Fruit fly (Drosophila melanogaster) whole organism, embryonic: Measurements from ENCODE around the gene CG12560.

ENCODE experiments used
- ATbp ChIP-seq: fragments of 200-800 bp; sonication (Bioruptor generic); optimal IDR thresholded peaks from 2 replicates; lab custom pipeline; 2017; ENCODE audit warnings: missing biosample characterization, mild to moderate bottlenecking, missing genetic modification characterization, missing genetic modification reagents
- CG10565 ChIP-seq: fragments of 200-800 bp; sonication (Bioruptor generic); optimal IDR thresholded peaks from 3 replicates; lab custom pipeline; 2016; ENCODE audit warnings: missing biosample characterization, mild to moderate bottlenecking, missing genetic modification characterization
- CG12744 ChIP-seq: fragments of 200-800 bp; sonication (Bioruptor generic); optimal IDR thresholded peaks from 2 replicates; lab custom pipeline; 2016; ENCODE audit warnings: missing biosample characterization, missing genetic modification characterization
- CG13287 ChIP-seq: fragments of 200-800 bp; sonication (Bioruptor generic); IDR thresholded peaks from 2 replicates; pipeline ENCODE4 v1.3.6; 2022; ENCODE audit warnings: missing biosample characterization, missing genetic modification characterization; ENCODE audit not compliant: partially characterized antibody
- CG13624 ChIP-seq: fragments of 200-800 bp; sonication (Bioruptor generic); optimal IDR thresholded peaks from 2 replicates; lab custom pipeline; 2016; ENCODE audit warnings: missing biosample characterization, missing genetic modification characterization
- CG14441 ChIP-seq: fragments of 200-800 bp; sonication (Bioruptor generic); IDR thresholded peaks from 2 replicates; pipeline ENCODE4 v1.3.6; 2022; ENCODE audit warnings: missing biosample characterization, missing genetic modification characterization
- CG14860 ChIP-seq: fragments of 200-800 bp; sonication (Bioruptor generic); IDR thresholded peaks from 3 replicates; pipeline ENCODE4 v1.3.6; 2022; ENCODE audit warnings: missing biosample characterization, missing genetic modification characterization; ENCODE audit not compliant: partially characterized antibody
- CG15269 ChIP-seq: fragments of 200-800 bp; sonication (Bioruptor generic); optimal IDR thresholded peaks from 2 replicates; lab custom pipeline; 2018; ENCODE audit warnings: missing biosample characterization, mild to moderate bottlenecking, missing genetic modification characterization, moderate library complexity
- CG1529 ChIP-seq: fragments of 200-800 bp; sonication (Bioruptor generic); optimal IDR thresholded peaks from 3 replicates; lab custom pipeline; 2018; ENCODE audit warnings: missing biosample characterization, missing genetic modification characterization
- CG15601 ChIP-seq: fragments of 200-800 bp; sonication (Bioruptor generic); optimal IDR thresholded peaks from 3 replicates; lab custom pipeline; 2019; ENCODE audit warnings: missing biosample characterization, mild to moderate bottlenecking, missing genetic modification characterization, moderate library complexity
- CG17186 ChIP-seq: fragments of 200-800 bp; sonication (Bioruptor generic); optimal IDR thresholded peaks from 3 replicates; lab custom pipeline; 2017; ENCODE audit warnings: missing biosample characterization, missing genetic modification reagents, missing genetic modification characterization
- CG18619 ChIP-seq: fragments of 200-800 bp; sonication (Bioruptor generic); optimal IDR thresholded peaks from 3 replicates; lab custom pipeline; 2017; ENCODE audit warnings: missing biosample characterization, mild to moderate bottlenecking, missing genetic modification characterization
- CG2116 ChIP-seq: fragments of 200-800 bp; sonication (Bioruptor generic); optimal IDR thresholded peaks from 3 replicates; lab custom pipeline; 2018; ENCODE audit warnings: missing biosample characterization, mild to moderate bottlenecking, missing genetic modification characterization
- CG31224 ChIP-seq: fragments of 200-800 bp; sonication (Bioruptor generic); IDR thresholded peaks from 2 replicates; pipeline ENCODE4 v1.3.6; 2022; ENCODE audit warnings: missing biosample characterization, missing genetic modification characterization
- CG42726 ChIP-seq: fragments of 200-800 bp; sonication (Bioruptor generic); IDR thresholded peaks from 2 replicates; pipeline ENCODE4 v1.3.6; 2022; ENCODE audit warnings: missing biosample characterization, missing genetic modification characterization; ENCODE audit not compliant: partially characterized antibody
- CG4617 ChIP-seq: fragments of 200-800 bp; sonication (Bioruptor generic); optimal IDR thresholded peaks from 3 replicates; lab custom pipeline; 2016; ENCODE audit warnings: missing biosample characterization, missing genetic modification characterization, borderline replicate concordance
- CG7786 ChIP-seq: fragments of 200-800 bp; sonication (Bioruptor generic); optimal IDR thresholded peaks from 2 replicates; lab custom pipeline; 2016; ENCODE audit warnings: missing biosample characterization, missing genetic modification characterization
- CG7963 ChIP-seq: fragments of 200-800 bp; sonication (Bioruptor generic); IDR thresholded peaks from 3 replicates; pipeline ENCODE4 v1.3.6; 2022; ENCODE audit warnings: missing biosample characterization, missing genetic modification characterization; ENCODE audit not compliant: partially characterized antibody
- CG7987 ChIP-seq: fragments of 200-800 bp; sonication (Bioruptor generic); optimal IDR thresholded peaks from 2 replicates; lab custom pipeline; 2018; ENCODE audit warnings: missing biosample characterization, mild to moderate bottlenecking, missing genetic modification characterization, moderate library complexity
- CG8359 ChIP-seq: fragments of 200-800 bp; sonication (Bioruptor generic); optimal IDR thresholded peaks from 2 replicates; lab custom pipeline; 2017; ENCODE audit warnings: missing biosample characterization, mild to moderate bottlenecking, missing genetic modification characterization, borderline replicate concordance
- CG9727 ChIP-seq: fragments of 200-800 bp; sonication (Bioruptor generic); optimal IDR thresholded peaks from 3 replicates; lab custom pipeline; 2017; ENCODE audit warnings: missing biosample characterization, mild to moderate bottlenecking, missing genetic modification characterization
- CG9932 ChIP-seq: fragments of 200-800 bp; sonication (Bioruptor generic); IDR thresholded peaks from 2 replicates; pipeline ENCODE4 v1.3.6; 2022; ENCODE audit warnings: missing biosample characterization, missing genetic modification characterization
- CTCF ChIP-seq: fragments of 200-800 bp; sonication (Bioruptor generic); optimal IDR thresholded peaks from 2 replicates; lab custom pipeline; 2017; ENCODE audit warnings: missing biosample characterization, mild to moderate bottlenecking, missing genetic modification characterization, moderate library complexity
- Camta ChIP-seq: fragments of 200-800 bp; sonication (Bioruptor generic); optimal IDR thresholded peaks from 2 replicates; lab custom pipeline; 2016; ENCODE audit warnings: missing biosample characterization, missing genetic modification characterization
- D ChIP-seq, 2 experiments: fragments of 200-800 bp in 1 of 2; fragments of >200 bp in 1 of 2; sonication (Bioruptor generic) in 1 of 2; optimal IDR thresholded peaks; 2 replicates in 1 of 2; 3 replicates in 1 of 2; lab custom pipeline; 2017; ENCODE audit warnings: mild to moderate bottlenecking in 1 of 2, missing biosample characterization in 1 of 2, missing genetic modification characterization in 1 of 2, missing genetic modification reagents in 1 of 2
- D19B ChIP-seq: fragments of 200-800 bp; sonication (Bioruptor generic); optimal IDR thresholded peaks from 2 replicates; lab custom pipeline; 2017; ENCODE audit warnings: missing biosample characterization, mild to moderate bottlenecking, missing genetic modification characterization
- Dad ChIP-seq: fragments of 200-800 bp; sonication (Bioruptor generic); optimal IDR thresholded peaks from 3 replicates; lab custom pipeline; 2016; ENCODE audit warnings: missing biosample characterization, missing genetic modification characterization
- Dp ChIP-seq: fragments of 200-800 bp; sonication (Bioruptor generic); optimal IDR thresholded peaks from 2 replicates; lab custom pipeline; 2018; ENCODE audit warnings: missing biosample characterization, mild to moderate bottlenecking, missing genetic modification characterization, moderate library complexity
- Fer2 ChIP-seq: fragments of 200-800 bp; sonication (Bioruptor generic); optimal IDR thresholded peaks from 2 replicates; lab custom pipeline; 2018; ENCODE audit warnings: missing biosample characterization, mild to moderate bottlenecking, missing genetic modification characterization, moderate library complexity
- HHEX ChIP-seq: fragments of 200-800 bp; sonication (Bioruptor generic); optimal IDR thresholded peaks from 3 replicates; lab custom pipeline; 2017; ENCODE audit warnings: missing biosample characterization, mild to moderate bottlenecking, missing genetic modification characterization, missing genetic modification reagents
- Kr ChIP-seq: fragments of 200-800 bp; sonication (Bioruptor generic); optimal IDR thresholded peaks from 2 replicates; lab custom pipeline; 2017; ENCODE audit warnings: missing biosample characterization, mild to moderate bottlenecking, missing genetic modification characterization
- MBD-R2 ChIP-seq: fragments of 200-800 bp; sonication (Bioruptor generic); IDR thresholded peaks from 2 replicates; pipeline ENCODE4 v1.3.6; 2022; ENCODE audit warnings: missing biosample characterization, missing genetic modification characterization
- Mrtf ChIP-seq: fragments of 200-800 bp; sonication (Bioruptor generic); IDR thresholded peaks from 3 replicates; pipeline ENCODE4 v1.3.6; 2022; ENCODE audit warnings: missing biosample characterization, missing genetic modification characterization
- Opbp ChIP-seq: fragments of 200-800 bp; sonication (Bioruptor generic); IDR thresholded peaks from 3 replicates; pipeline ENCODE4 v1.3.6; 2022; ENCODE audit warnings: missing biosample characterization, missing genetic modification characterization; ENCODE audit not compliant: partially characterized antibody
- Trl ChIP-seq, 3 experiments: fragments of >200 bp in 2 of 3; fragments of 200-800 bp in 1 of 3; sonication (Bioruptor generic) in 1 of 3; optimal IDR thresholded peaks; 2 replicates in 1 of 3; 3 replicates in 2 of 3; lab custom pipeline; 2016 to 2017; ENCODE audit warnings: missing biosample characterization in 1 of 3, missing genetic modification characterization in 1 of 3
- al ChIP-seq: fragments of 200-800 bp; sonication (Bioruptor generic); IDR thresholded peaks from 2 replicates; pipeline ENCODE4 v1.3.6; 2022; ENCODE audit warnings: missing biosample characterization, missing genetic modification characterization
- disco-r ChIP-seq: fragments of 200-800 bp; sonication (Bioruptor generic); optimal IDR thresholded peaks from 2 replicates; lab custom pipeline; 2016; ENCODE audit warnings: missing biosample characterization, missing genetic modification characterization
- eyg ChIP-seq: fragments of 200-800 bp; sonication (Bioruptor generic); optimal IDR thresholded peaks from 3 replicates; lab custom pipeline; 2016; ENCODE audit warnings: missing biosample characterization, missing genetic modification characterization
- h ChIP-seq: fragments of >200 bp; optimal IDR thresholded peaks from 2 replicates; lab custom pipeline; 2017
- hkb ChIP-seq, 2 experiments: fragments of 200-800 bp in 1 of 2; fragments of >200 bp in 1 of 2; sonication (Bioruptor generic) in 1 of 2; IDR thresholded peaks in 1 of 2; optimal IDR thresholded peaks in 1 of 2; 2 replicates each; pipeline versions ENCODE4 v1.3.6 to Lab custom; 2017 to 2022; ENCODE audit warnings: missing biosample characterization in 1 of 2, missing genetic modification characterization in 1 of 2
- klu ChIP-seq: fragments of 200-800 bp; sonication (Bioruptor generic); IDR thresholded peaks from 2 replicates; pipeline ENCODE4 v1.3.6; 2022; ENCODE audit warnings: missing biosample characterization, missing genetic modification characterization
- knrl ChIP-seq: fragments of 200-800 bp; sonication (Bioruptor generic); IDR thresholded peaks from 3 replicates; pipeline ENCODE4 v1.3.6; 2022; ENCODE audit warnings: missing biosample characterization, missing genetic modification characterization; ENCODE audit not compliant: partially characterized antibody
- pan ChIP-seq, 4 experiments: fragments of >200 bp in 3 of 4; fragments of 200-800 bp in 1 of 4; sonication (Bioruptor generic) in 1 of 4; optimal IDR thresholded peaks in 3 of 4; IDR thresholded peaks in 1 of 4; 2 replicates each; pipeline versions ENCODE4 v1.3.6 to Lab custom; 2017 to 2022; ENCODE audit warnings: missing biosample characterization in 2 of 4, missing genetic modification characterization in 2 of 4, mixed read lengths in 1 of 4
- salm ChIP-seq: fragments of 200-800 bp; sonication (Bioruptor generic); optimal IDR thresholded peaks from 2 replicates; lab custom pipeline; 2018; ENCODE audit warnings: missing biosample characterization, mild to moderate bottlenecking, missing genetic modification characterization
- sna ChIP-seq: fragments of 200-800 bp; sonication (Bioruptor generic); IDR thresholded peaks from 2 replicates; pipeline ENCODE4 v1.3.6; 2022; ENCODE audit warnings: missing biosample characterization, missing genetic modification characterization; ENCODE audit not compliant: partially characterized antibody

The CG12560 gene

dm6 chr2L:8043282-8043668, 34.0 kb upstream of the CG12560 start, which contains the start of gene Megf8 (continued):
- TF ChIP-seq CG13287 (GFP tag; lab: Robert Waterston, UW), result peak; percentile 60

- TF ChIP-seq pan (optimal IDR thresholded peaks at IDR 0.05; lab: Kevin White, UChicago) (no peak), pan (GFP tag; optimal IDR thresholded peaks at IDR 0.05 in 1 of 2, IDR thresholded peaks at IDR 0.05 in 1 of 2) (peak in 1 of 2 experiments; percentile 56), CTCF (GFP tag; lab: Kevin White, UChicago) (peak; percentile 42), Fer2 (tag; lab: Kevin White, UChicago) (no peak), Trl (optimal IDR thresholded peaks at IDR 0.05; lab: Kevin White, UChicago) (no peak), Trl (GFP tag; optimal IDR thresholded peaks at IDR 0.05; lab: Kevin White, UChicago) (peak; percentile 27), h (lab: Kevin White, UChicago) (no peak), al (GFP tag; lab: Robert Waterston, UW) (0 out of 2 replicates have a peak, but pooled peaks have one; percentile 23), Mrtf (GFP tag; lab: Robert Waterston, UW) (peak; percentile 49; the same call in 2 of the 3 replicates), CG14441 (peak; percentile 51), Opbp (peak; percentile 94), CG14860 (GFP tag; lab: Robert Waterston, UW) (peak; percentile 81), ATbp (GFP tag; lab: Kevin White, UChicago) (peak; percentile 62), D (optimal IDR thresholded peaks at IDR 0.05; lab: Kevin White, UChicago) (peak; percentile 10), D (GFP tag; optimal IDR thresholded peaks at IDR 0.05; lab: Kevin White, UChicago) (no peak), Camta (peak; percentile 43), Kr (GFP tag; lab: Kevin White, UChicago) (no peak), CG42726 (GFP tag; lab: Robert Waterston, UW) (peak; percentile 97), klu (GFP tag; lab: Robert Waterston, UW) (no peak), CG15269 (tag; lab: Kevin White, UChicago) (no peak), CG18619 (GFP tag; lab: Kevin White, UChicago) (peak; percentile 70), Dp (GFP tag; lab: Kevin White, UChicago) (peak; percentile 22), CG7987 (GFP tag; lab: Kevin White, UChicago) (peak; percentile 78), CG13624 (peak; percentile 60), CG7786 (peak; percentile 35), CG12744 (GFP tag; lab: Kevin White, UChicago) (peak; percentile 46), CG17186 (GFP tag; lab: Kevin White, UChicago) (peak; percentile 21), CG10565 (no peak), sna (0 out of 2 replicates have a peak, but pooled peaks have one; percentile 22), CG4617 (GFP tag; lab: Kevin White, UChicago) (no peak), CG9727 (GFP tag; lab: Kevin White, UChicago) (peak; percentile 70), D19B (GFP tag; lab: Kevin White, UChicago) (no peak), CG1529 (GFP tag; lab: Kevin White, UChicago) (peak; percentile 29), CG2116 (GFP tag; lab: Kevin White, UChicago) (peak; percentile 85), hkb (optimal IDR thresholded peaks at IDR 0.05; lab: Kevin White, UChicago) (no peak), hkb (GFP tag; IDR thresholded peaks at IDR 0.05; lab: Robert Waterston, UW) (peak; percentile 65), MBD-R2 (GFP tag; lab: Robert Waterston, UW) (peak; percentile 24; the same call in 1 of the 2 replicates), CG8359 (GFP tag; lab: Kevin White, UChicago) (peak; percentile 53), CG31224 (peak; percentile 20; the same call in 1 of the 2 replicates), CG7963 (peak; percentile 91), disco-r (GFP tag; lab: Kevin White, UChicago) (peak; percentile 53), Dad (GFP tag; lab: Kevin White, UChicago) (peak; percentile 20), CG15601 (tag; lab: Kevin White, UChicago) (peak; percentile 54), HHEX (peak; percentile 54), eyg (peak; percentile 49), salm (tag; lab: Kevin White, UChicago) (peak; percentile 29), CG9932 (GFP tag; lab: Robert Waterston, UW) (peak; percentile 75), knrl (GFP tag; lab: Robert Waterston, UW) (peak; percentile 94)
These were observed 33.5 kb upstream of the CG12560 start, which contains the start of gene RpL36A for dm6 chr2L:8042645-8043281. Gene RpL36A (minus strand): TSS chr2L:8042909.
